Worm (Caenorhabditis elegans) whole organism, L1 larva: Measurements from ENCODE around the gene F14F9.4.
A peak's percentile ranks its signal among the peaks of the same experiment; 100 is the strongest.

Experiments
- aha-1 ChIP-seq: fragments of 150-350 bp; optimal IDR thresholded peaks from 2 replicates; lab custom pipeline; 2014; ENCODE audit warnings: missing biosample characterization, missing genetic modification characterization
- ces-1 ChIP-seq: fragments of 150-350 bp; optimal IDR thresholded peaks from 2 replicates; lab custom pipeline; 2014; ENCODE audit warnings: missing biosample characterization, missing genetic modification reagents, missing genetic modification characterization
- efl-1 ChIP-seq, 4 experiments: fragments of 150-350 bp; optimal IDR thresholded peaks in 3 of 4; peaks in 1 of 4; 1 replicate in 1 of 4; 2 replicates in 3 of 4; lab custom pipeline; 2014; ENCODE audit warnings: missing biosample characterization in 2 of 4, missing genetic modification characterization in 2 of 4, missing genetic modification reagents in 2 of 4
- elt-2 ChIP-seq: sonication (generic microtip); optimal IDR thresholded peaks from 2 replicates; lab custom pipeline; 2016; ENCODE audit warnings: missing genetic modification characterization, mild to moderate bottlenecking, inconsistent platforms, missing compliant biosample characterization, missing genetic modification reagents
- fkh-10 ChIP-seq: sonication (generic microtip); optimal IDR thresholded peaks from 2 replicates; lab custom pipeline; 2017; ENCODE audit warnings: missing biosample characterization, missing genetic modification reagents, missing genetic modification characterization
- hlh-4 ChIP-seq: sonication (generic microtip); optimal IDR thresholded peaks from 2 replicates; lab custom pipeline; 2016; ENCODE audit warnings: mild to moderate bottlenecking, missing genetic modification characterization, missing compliant biosample characterization
- lin-35 ChIP-seq, 2 experiments: fragments of 150-350 bp; optimal IDR thresholded peaks; 2 replicates each; lab custom pipeline; 2014; ENCODE audit warnings: missing biosample characterization in 2 of 2, missing genetic modification characterization in 2 of 2, missing genetic modification reagents in 2 of 2
- mef-2 ChIP-seq: fragments of 150-350 bp; optimal IDR thresholded peaks from 2 replicates; lab custom pipeline; 2014; ENCODE audit warnings: missing biosample characterization, missing genetic modification characterization
- pag-3 ChIP-seq: sonication (generic microtip); optimal IDR thresholded peaks from 2 replicates; lab custom pipeline; 2017; ENCODE audit warnings: missing genetic modification characterization, mild to moderate bottlenecking, missing compliant biosample characterization, antibody characterized with exemption, borderline replicate concordance; ENCODE audit not compliant: insufficient read depth
- rnt-1 ChIP-seq: sonication (generic microtip); optimal IDR thresholded peaks from 2 replicates; lab custom pipeline; 2016; ENCODE audit warnings: mild to moderate bottlenecking, missing genetic modification characterization, moderate library complexity, missing compliant biosample characterization
- sup-37 ChIP-seq: fragments of 200-800 bp; sonication (Bioruptor generic); optimal IDR thresholded peaks from 2 replicates; lab custom pipeline; 2018; ENCODE audit warnings: mild to moderate bottlenecking, missing genetic modification characterization, missing compliant biosample characterization

F14F9.4 gene

ce11 chrV:5178051-5178450 is 45.5 kb downstream of the F14F9.4 start:
- TF ChIP-seq efl-1 (optimal IDR thresholded peaks at IDR 0.05; lab: Kevin White, UChicago) = no peak
- TF ChIP-seq efl-1 (GFP tag; optimal IDR thresholded peaks at IDR 0.05 in 1 of 2; lab: Kevin White, UChicago) = no peak
- TF ChIP-seq ces-1 (GFP tag; lab: Kevin White, UChicago) = no peak
- TF ChIP-seq elt-2 (tag; lab: Kevin White, UChicago) = peak; percentile 6

ce11 chrV:5181612-5182011 is 49.1 kb downstream of the F14F9.4 start, which contains the start of gene C03A7.2:
TSS of gene C03A7.2 (plus strand) at chrV:5181912.
- no peak for TF ChIP-seq hlh-4 (tag; lab: Kevin White, UChicago)
- no peak for TF ChIP-seq fkh-10 (GFP tag; lab: Kevin White, UChicago)
- no peak for TF ChIP-seq rnt-1 (tag; lab: Kevin White, UChicago)
- TF ChIP-seq lin-35 (GFP tag; optimal IDR thresholded peaks at IDR 0.05; lab: Kevin White, UChicago) = no peak
- TF ChIP-seq sup-37 (GFP tag; lab: Kevin White, UChicago) = no peak
- no peak for TF ChIP-seq pag-3 (tag; lab: Kevin White, UChicago)
- TF ChIP-seq mef-2 (tag; lab: Kevin White, UChicago) = no peak
- no peak for TF ChIP-seq aha-1 (tag; lab: Kevin White, UChicago)
